Fruit fly (Drosophila melanogaster) S2 (cell line): ENCODE measurements around the gene CG1146.

Experiments
- CG8478 ChIP-seq: fragments of >200 bp; optimal IDR thresholded peaks from 2 replicates; lab custom pipeline; 2018
- CTCF ChIP-seq, 2 experiments: fragments of >200 bp; optimal IDR thresholded peaks; 2 replicates each; lab custom pipeline; 2018

DNA sequence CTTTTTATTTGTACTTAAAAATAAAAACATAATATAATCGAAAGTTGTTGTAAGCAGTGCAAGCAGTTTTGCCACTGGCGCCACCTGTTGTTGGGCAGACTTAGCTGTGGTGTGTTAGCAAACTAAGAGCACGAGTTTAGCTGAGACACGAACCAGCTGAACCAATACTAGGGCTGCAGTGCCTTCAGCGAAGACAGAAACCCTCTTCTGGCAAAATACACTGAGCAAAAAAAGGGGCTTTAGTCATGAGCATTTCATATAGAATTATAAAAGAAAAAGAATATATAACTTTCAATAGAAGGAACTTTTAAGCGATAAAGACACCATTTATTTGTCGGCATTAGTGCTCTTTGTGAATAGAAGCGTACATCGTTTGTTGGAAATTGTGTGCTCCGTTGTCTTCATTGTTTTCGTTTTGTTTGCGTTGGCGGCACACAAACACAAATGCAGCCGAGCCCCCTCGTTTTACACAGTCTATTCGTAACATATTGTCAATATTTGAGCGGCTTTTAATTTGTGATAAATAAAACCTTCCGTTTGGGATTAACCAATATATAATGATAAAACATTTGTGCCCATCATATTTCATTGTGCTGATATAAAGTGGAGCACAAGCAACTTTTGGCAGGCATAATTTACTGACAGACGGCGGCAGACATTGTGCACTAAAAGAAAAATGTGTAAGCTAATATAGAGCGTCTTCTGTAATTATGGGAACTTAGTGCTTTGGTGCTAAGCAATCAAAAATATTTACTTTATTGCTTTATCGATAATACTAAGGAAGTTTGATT is 43.0 kb downstream of the CG1146 start:
- TF ChIP-seq CG8478 (lab: Kevin White, UChicago): peak; percentile 6
- TF ChIP-seq CTCF (optimal IDR thresholded peaks at IDR 0.05; lab: Kevin White, UChicago): peak; percentile 94 to 98
